Worm (Caenorhabditis elegans): ENCODE results near the gene nhr-63.

The nhr-63 gene

DNA sequence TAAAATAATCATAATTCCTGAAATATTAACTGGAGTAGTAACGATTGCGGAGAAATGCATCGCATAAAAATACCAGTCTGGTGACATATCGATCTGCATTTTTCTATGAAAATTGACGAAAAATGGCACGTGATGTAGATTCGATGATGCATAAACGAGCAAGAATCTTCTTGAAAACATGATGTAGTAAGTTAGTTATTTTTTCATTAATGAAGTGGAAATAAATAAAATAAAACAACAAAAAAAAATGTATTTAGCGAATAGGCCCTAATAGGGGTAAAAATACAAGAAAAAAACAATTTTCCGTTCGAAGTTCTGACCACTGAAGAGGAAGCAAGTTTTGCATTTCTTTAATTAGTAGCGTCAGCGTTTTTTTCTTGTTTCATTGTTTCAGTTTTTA is 37.3 kb upstream of the nhr-63 start, which contains the start of gene sri-2:
TSS of gene sri-2 (minus strand) at position 101 of the 400 bp plus-strand sequence.
- no peak for TF ChIP-seq ztf-11 (tag; optimal IDR thresholded peaks at IDR 0.05)
- no peak for TF ChIP-seq alr-1 (tag; optimal IDR thresholded peaks at IDR 0.05)
- TF ChIP-seq nhr-237 (tag; optimal IDR thresholded peaks at IDR 0.05) = no peak
- TF ChIP-seq nhr-21 (tag; optimal IDR thresholded peaks at IDR 0.05) = no peak
- TF ChIP-seq dmd-4 (tag; optimal IDR thresholded peaks at IDR 0.05) = no peak
- no peak for TF ChIP-seq egl-27 (tag; optimal IDR thresholded peaks at IDR 0.05)
- TF ChIP-seq ceh-82 (tag; optimal IDR thresholded peaks at IDR 0.05) = no peak
- no peak for TF ChIP-seq mbf-1 (tag; optimal IDR thresholded peaks at IDR 0.05)
- no peak for TF ChIP-seq skn-1 (tag; optimal IDR thresholded peaks at IDR 0.05)
- TF ChIP-seq unc-55 (GFP tag; optimal IDR thresholded peaks at IDR 0.05) = no peak
- no peak for TF ChIP-seq lsy-2 (tag; optimal IDR thresholded peaks at IDR 0.05)
- TF ChIP-seq fos-1 (tag; optimal IDR thresholded peaks at IDR 0.05) = no peak

DNA sequence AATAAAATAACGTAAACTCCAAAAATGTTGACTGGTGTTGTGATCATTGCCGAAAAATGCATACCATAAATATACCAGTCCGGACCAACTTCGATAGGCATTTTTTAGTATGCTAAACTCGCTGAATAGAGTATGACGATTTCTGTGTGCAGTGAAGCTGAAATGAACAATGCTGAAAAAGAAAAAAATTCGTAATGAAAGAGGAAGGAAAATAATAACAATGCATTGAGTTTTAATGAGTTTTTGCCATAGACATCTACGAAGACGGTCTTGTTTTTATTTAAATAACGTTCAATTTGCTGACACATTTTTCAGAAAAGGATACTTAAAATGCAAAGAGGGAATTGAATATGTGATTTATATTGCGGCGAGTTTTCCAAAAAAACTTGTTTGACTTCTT is 34.8 kb upstream of the nhr-63 start, which contains the start of gene sri-1:
TSS of gene sri-1 (minus strand) at position 101 of the 400 bp plus-strand sequence.
- TF ChIP-seq Y55F3AM.14 (GFP tag; optimal IDR thresholded peaks at IDR 0.05) = no peak
- no peak for TF ChIP-seq egl-27 (tag; optimal IDR thresholded peaks at IDR 0.05)
- no peak for TF ChIP-seq nhr-6 (tag; optimal IDR thresholded peaks at IDR 0.05)
- no peak for TF ChIP-seq ceh-16 (tag; optimal IDR thresholded peaks at IDR 0.05)
- no peak for TF ChIP-seq F13H6.1 (tag; optimal IDR thresholded peaks at IDR 0.05)
- TF ChIP-seq unc-62 (GFP tag; optimal IDR thresholded peaks at IDR 0.05) = no peak
- no peak for TF ChIP-seq unc-55 (GFP tag; optimal IDR thresholded peaks at IDR 0.05)

- TF ChIP-seq dmd-4 (tag; optimal IDR thresholded peaks at IDR 0.05) = no peak
- TF ChIP-seq mab-5 (tag; optimal IDR thresholded peaks at IDR 0.05) = no peak
- TF ChIP-seq gmeb-1 (tag; optimal IDR thresholded peaks at IDR 0.05) = no peak
- TF ChIP-seq Y55F3AM.14 (GFP tag; optimal IDR thresholded peaks at IDR 0.05) = no peak
- no peak for TF ChIP-seq skn-1 (tag; optimal IDR thresholded peaks at IDR 0.05)
- TF ChIP-seq lsy-2 (tag; optimal IDR thresholded peaks at IDR 0.05) = no peak
- TF ChIP-seq R02D3.7 (tag; optimal IDR thresholded peaks at IDR 0.05) = no peak
- TF ChIP-seq unc-39 (tag; optimal IDR thresholded peaks at IDR 0.05) = no peak
- TF ChIP-seq sma-9 (GFP tag; optimal IDR thresholded peaks at IDR 0.05) = no peak
- no peak for TF ChIP-seq sma-9 (tag; optimal IDR thresholded peaks at IDR 0.05)
These were observed 32.7 kb upstream of the nhr-63 start, which contains the start of gene F36G9.7 for ce11 chrV:15969653-15970052. F36G9.7 (minus strand) TSS chrV:15969753.

ce11 chrV:15970820-15971219 is 31.6 kb upstream of the nhr-63 start:
- TF ChIP-seq mbf-1 (tag; optimal IDR thresholded peaks at IDR 0.05) (no peak), sma-9 (GFP tag; optimal IDR thresholded peaks at IDR 0.05) (no peak), sma-9 (tag; optimal IDR thresholded peaks at IDR 0.05) (no peak), skn-1 (tag; optimal IDR thresholded peaks at IDR 0.05) (no peak), fos-1 (tag; optimal IDR thresholded peaks at IDR 0.05) (no peak), nhr-25 (tag; optimal IDR thresholded peaks at IDR 0.05) (no peak), ztf-1 (GFP tag; conservative IDR thresholded peaks at IDR 0.05) (no peak), crh-2 (tag; optimal IDR thresholded peaks at IDR 0.05) (no peak), R02D3.7 (tag; optimal IDR thresholded peaks at IDR 0.05) (no peak), blmp-1 (tag; optimal IDR thresholded peaks at IDR 0.05; ENCODE audit: insufficient read depth) (no peak), C34F6.9 (tag; optimal IDR thresholded peaks at IDR 0.05) (no peak), aly-2 (tag; optimal IDR thresholded peaks at IDR 0.05) (no peak)

DNA sequence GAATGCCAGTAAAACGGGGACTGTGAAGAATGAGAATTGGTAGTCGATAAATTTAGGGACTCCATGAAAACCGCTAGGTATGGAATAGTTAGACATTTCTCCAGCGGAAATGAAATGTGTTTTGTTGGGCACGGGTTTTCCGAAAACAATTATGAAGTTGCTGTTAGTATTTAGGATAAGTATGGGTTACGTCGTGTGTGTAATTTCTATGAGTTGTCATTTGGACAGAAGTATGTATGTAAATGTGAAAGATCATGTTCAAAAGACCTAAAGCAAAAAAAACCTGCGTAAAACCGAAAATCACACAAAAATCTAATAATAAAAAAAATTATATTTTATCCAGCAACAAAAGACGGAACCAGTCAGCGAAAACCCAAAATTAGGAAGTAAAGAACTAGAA is 29.9 kb upstream of the nhr-63 start, which contains the start of gene sru-23:
TSS of gene sru-23 (minus strand) at position 101 of the 400 bp plus-strand sequence.
- TF ChIP-seq R02D3.7 (tag; optimal IDR thresholded peaks at IDR 0.05) = no peak
- TF ChIP-seq mdl-1 (tag; optimal IDR thresholded peaks at IDR 0.05) = no peak
- TF ChIP-seq nhr-12 (tag; optimal IDR thresholded peaks at IDR 0.05) = no peak
- TF ChIP-seq mab-5 (tag; optimal IDR thresholded peaks at IDR 0.05) = no peak
- no peak for TF ChIP-seq C34F6.9 (tag; optimal IDR thresholded peaks at IDR 0.05)
- no peak for TF ChIP-seq ceh-16 (tag; optimal IDR thresholded peaks at IDR 0.05)
- no peak for TF ChIP-seq lin-13 (GFP tag; optimal IDR thresholded peaks at IDR 0.05)
- no peak for TF ChIP-seq ZK546.5 (tag; optimal IDR thresholded peaks at IDR 0.05)
- no peak for TF ChIP-seq nhr-11 (tag; optimal IDR thresholded peaks at IDR 0.05)
- TF ChIP-seq crh-2 (tag; optimal IDR thresholded peaks at IDR 0.05) = no peak
